Fruit fly (Drosophila melanogaster) whole organism, prepupa: ENCODE measurements around the gene CycH.

ENCODE experiments used
- Blimp-1 ChIP-seq: fragments of 200-800 bp; sonication (Bioruptor generic); optimal IDR thresholded peaks from 3 replicates; lab custom pipeline; 2017; ENCODE audit warnings: missing biosample characterization, missing genetic modification characterization, mild to moderate bottlenecking, moderate library complexity, missing genetic modification reagents
- CG31627 ChIP-seq: fragments of 200-800 bp; sonication (Bioruptor generic); optimal IDR thresholded peaks from 3 replicates; lab custom pipeline; 2016; ENCODE audit warnings: missing biosample characterization, missing genetic modification characterization
- CG32006 ChIP-seq: fragments of 200-800 bp; sonication (Bioruptor generic); optimal IDR thresholded peaks from 3 replicates; lab custom pipeline; 2017; ENCODE audit warnings: missing biosample characterization, mild to moderate bottlenecking, missing genetic modification characterization
- CG6808 ChIP-seq: fragments of 200-800 bp; sonication (Bioruptor generic); optimal IDR thresholded peaks from 3 replicates; lab custom pipeline; 2017; ENCODE audit warnings: missing biosample characterization, missing genetic modification characterization, mild to moderate bottlenecking, moderate library complexity, missing genetic modification reagents
- Hr38 ChIP-seq: sonication (Bioruptor generic); optimal IDR thresholded peaks from 2 replicates; lab custom pipeline; 2016; ENCODE audit warnings: missing biosample characterization, missing genetic modification characterization
- Hr39 ChIP-seq: fragments of 200-800 bp; sonication (Bioruptor generic); optimal IDR thresholded peaks from 2 replicates; lab custom pipeline; 2016; ENCODE audit warnings: missing biosample characterization, missing genetic modification characterization
- Lpt ChIP-seq: fragments of 200-800 bp; sonication (Bioruptor generic); optimal IDR thresholded peaks from 3 replicates; lab custom pipeline; 2016; ENCODE audit warnings: missing biosample characterization, missing genetic modification characterization
- cyc ChIP-seq: fragments of 200-800 bp; sonication (Bioruptor generic); optimal IDR thresholded peaks from 3 replicates; lab custom pipeline; 2016; ENCODE audit warnings: missing biosample characterization, missing genetic modification characterization
- fd85E ChIP-seq: fragments of 200-800 bp; sonication (Bioruptor generic); optimal IDR thresholded peaks from 3 replicates; lab custom pipeline; 2016; ENCODE audit warnings: missing biosample characterization, missing genetic modification characterization
- fkh ChIP-seq: fragments of 200-800 bp; sonication (Bioruptor generic); optimal IDR thresholded peaks from 3 replicates; lab custom pipeline; 2017; ENCODE audit warnings: missing biosample characterization, mild to moderate bottlenecking, missing genetic modification characterization, moderate library complexity
- ss ChIP-seq, 2 experiments: fragments of 200-800 bp; sonication (Bioruptor generic); optimal IDR thresholded peaks; 2 replicates in 1 of 2; 3 replicates in 1 of 2; lab custom pipeline; 2017 to 2018; ENCODE audit warnings: mild to moderate bottlenecking in 2 of 2, missing biosample characterization in 2 of 2, missing genetic modification characterization in 2 of 2, moderate library complexity in 1 of 2

DNA sequence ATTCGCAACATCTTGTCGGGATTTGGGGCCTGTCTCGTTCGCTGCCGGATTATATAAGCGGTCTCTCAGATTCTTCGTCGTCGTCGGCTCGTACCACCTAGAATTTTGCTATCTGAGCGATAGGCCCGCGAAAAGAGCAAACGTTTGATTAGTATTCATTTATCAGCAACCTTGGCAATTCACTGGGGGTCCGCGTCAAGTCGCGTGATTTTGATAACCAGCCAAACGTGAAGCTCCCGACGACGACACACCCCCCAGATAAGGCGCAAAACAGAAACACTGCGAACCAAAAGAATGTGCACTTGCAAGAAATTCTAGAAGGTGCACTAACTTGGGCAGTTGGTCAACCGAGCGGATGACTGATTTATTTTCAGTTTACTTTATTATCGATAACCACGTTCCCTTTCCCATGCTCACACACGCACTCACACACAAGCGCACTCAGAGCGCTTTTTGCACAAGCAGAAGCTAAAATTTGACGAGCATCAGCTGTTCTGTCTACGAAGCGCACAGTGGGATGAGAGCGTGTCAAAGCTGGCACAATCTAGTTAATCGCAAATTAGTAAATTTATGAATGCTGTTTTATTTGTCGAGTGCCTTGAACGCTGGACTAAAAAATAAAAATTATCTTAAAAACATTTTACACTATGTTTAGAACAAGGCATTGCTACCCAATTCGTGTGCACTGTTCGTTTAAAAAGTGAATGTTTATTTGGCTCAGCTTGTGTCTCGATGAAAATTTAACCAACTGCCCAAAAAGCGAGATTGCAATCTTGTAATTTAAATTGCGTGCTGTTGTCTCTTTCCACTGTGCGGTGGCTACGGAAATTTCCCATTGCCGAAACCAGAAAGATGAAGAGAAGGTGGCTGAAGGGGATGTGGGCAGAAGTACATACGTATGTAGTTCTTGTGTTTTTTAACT is 18.2 kb downstream of the CycH start:
- TF ChIP-seq fkh (GFP tag; lab: Kevin White, UChicago): peak; percentile 62
- TF ChIP-seq ss (GFP tag; optimal IDR thresholded peaks at IDR 0.05; lab: Kevin White, UChicago): peak; percentile 91 to 94
- peak; percentile 95 for TF ChIP-seq CG6808 (GFP tag; lab: Kevin White, UChicago)
- peak; percentile 90 for TF ChIP-seq fd85E (GFP tag; lab: Kevin White, UChicago)
- TF ChIP-seq CG32006 (GFP tag; lab: Kevin White, UChicago): peak; percentile 98
- peak; percentile 94 for TF ChIP-seq cyc
- peak; percentile 95 for TF ChIP-seq Hr39
- peak; percentile 97 for TF ChIP-seq CG31627 (GFP tag; lab: Kevin White, UChicago)
- peak; percentile 89 for TF ChIP-seq Blimp-1
- peak; percentile 95 for TF ChIP-seq Lpt (GFP tag; lab: Kevin White, UChicago)
- TF ChIP-seq Hr38 (GFP tag; lab: Kevin White, UChicago): peak; percentile 15
